Fruit fly (Drosophila melanogaster): Measurements from ENCODE around the gene boi.

boi gene

DNA sequence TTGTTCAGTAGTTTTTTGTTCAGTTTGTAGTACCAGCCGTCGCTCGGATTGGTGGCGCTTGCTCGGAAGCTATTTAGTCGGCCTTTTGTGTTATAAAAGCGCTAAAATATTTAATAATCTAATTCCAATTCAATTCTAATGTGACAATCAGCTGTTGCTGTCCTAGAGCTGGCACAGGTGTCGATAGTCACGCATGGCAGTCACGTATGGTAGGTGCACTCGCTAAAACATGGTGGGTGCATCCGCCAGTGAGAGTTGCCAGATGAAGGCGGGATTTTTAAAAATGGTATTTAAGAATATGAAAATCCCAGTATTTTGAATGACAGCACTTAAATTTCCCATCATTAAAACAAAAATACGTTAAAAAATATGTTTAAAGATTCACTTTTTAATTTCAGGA lies 26.0 kb downstream of the boi start, which contains the start of gene tko (continued):
- TF ChIP-seq Scr (GFP tag; IDR thresholded peaks at IDR 0.05; ENCODE audit: partially characterized antibody) (peak; percentile 90), fd3F (GFP tag; optimal IDR thresholded peaks at IDR 0.05) (no peak), CG2202 (tag; optimal IDR thresholded peaks at IDR 0.05) (no peak), GATAe (GFP tag; conservative IDR thresholded peaks at IDR 0.05) (no peak), Doc3 (GFP tag; IDR thresholded peaks at IDR 0.05; ENCODE audit: partially characterized antibody) (peak; percentile 82), pho (GFP tag; optimal IDR thresholded peaks at IDR 0.05) (peak; percentile 23), Oaz (GFP tag; IDR thresholded peaks at IDR 0.05) (no peak), sob (GFP tag; IDR thresholded peaks at IDR 0.05) (no peak), HmgD (GFP tag; optimal IDR thresholded peaks at IDR 0.05) (peak; percentile 54), Usf (GFP tag; optimal IDR thresholded peaks at IDR 0.05) (no peak), CG30020 (tag; optimal IDR thresholded peaks at IDR 0.05) (no peak), Dll (GFP tag; IDR thresholded peaks at IDR 0.05; ENCODE audit: partially characterized antibody) (peak; percentile 92), CG5245 (GFP tag; optimal IDR thresholded peaks at IDR 0.05) (no peak), CG12071 (GFP tag; optimal IDR thresholded peaks at IDR 0.05) (no peak), esg (GFP tag; conservative IDR thresholded peaks at IDR 0.05) (no peak), unpg (GFP tag; optimal IDR thresholded peaks at IDR 0.05) (no peak), Dek (tag; optimal IDR thresholded peaks at IDR 0.05) (no peak), gfzf (GFP tag; optimal IDR thresholded peaks at IDR 0.05) (peak; percentile 58), HLH54F (GFP tag; optimal IDR thresholded peaks at IDR 0.05) (peak; percentile 25), Bdp1 (GFP tag; optimal IDR thresholded peaks at IDR 0.05) (no peak), Hsf (GFP tag; optimal IDR thresholded peaks at IDR 0.05) (peak; percentile 8), otp (GFP tag; IDR thresholded peaks at IDR 0.05) (no peak), Rx (GFP tag; IDR thresholded peaks at IDR 0.05) (no peak), CG7839 (tag; optimal IDR thresholded peaks at IDR 0.05) (no peak), CG6683 (GFP tag; optimal IDR thresholded peaks at IDR 0.05) (no peak), HLHmδ (GFP tag; optimal IDR thresholded peaks at IDR 0.05) (no peak), E2f1 (GFP tag; IDR thresholded peaks at IDR 0.05) (no peak), aop (GFP tag; IDR thresholded peaks at IDR 0.05) (no peak), Deaf1 (tag; optimal IDR thresholded peaks at IDR 0.05) (no peak), chif (GFP tag; optimal IDR thresholded peaks at IDR 0.05) (no peak), CG10274 (GFP tag; optimal IDR thresholded peaks at IDR 0.05) (no peak), Abd-B (GFP tag; optimal IDR thresholded peaks at IDR 0.05) (no peak), Kr (GFP tag; optimal IDR thresholded peaks at IDR 0.05) (no peak), Nf-YB (GFP tag; optimal IDR thresholded peaks at IDR 0.05) (peak; percentile 10), CG13123 (GFP tag; optimal IDR thresholded peaks at IDR 0.05) (no peak), gro (GFP tag; optimal IDR thresholded peaks at IDR 0.05) (no peak), Bteb2 (GFP tag; optimal IDR thresholded peaks at IDR 0.05) (no peak), zen (tag; optimal IDR thresholded peaks at IDR 0.05) (peak; percentile 70), unc-4 (GFP tag; IDR thresholded peaks at IDR 0.05; ENCODE audit: partially characterized antibody) (peak; percentile 93), caup (GFP tag; optimal IDR thresholded peaks at IDR 0.05; ENCODE audit: severe bottlenecking) (no peak), Ets97D (GFP tag; optimal IDR thresholded peaks at IDR 0.05) (peak; percentile 93), Mes4 (GFP tag; optimal IDR thresholded peaks at IDR 0.05) (no peak), sr (GFP tag; IDR thresholded peaks at IDR 0.05) (no peak), run (tag; optimal IDR thresholded peaks at IDR 0.05) (no peak), sim (GFP tag; IDR thresholded peaks at IDR 0.05) (no peak), dm (GFP tag; optimal IDR thresholded peaks at IDR 0.05) (peak; percentile 71), CG2678 (tag; optimal IDR thresholded peaks at IDR 0.05) (no peak), vfl (GFP tag; optimal IDR thresholded peaks at IDR 0.05) (peak; percentile 31), CG34224 (GFP tag; IDR thresholded peaks at IDR 0.05; ENCODE audit: partially characterized antibody) (peak; percentile 91), lmd (GFP tag; IDR thresholded peaks at IDR 0.05) (no peak), ems (GFP tag; optimal IDR thresholded peaks at IDR 0.05) (peak; percentile 4), CG10462 (GFP tag; optimal IDR thresholded peaks at IDR 0.05) (no peak)

All from whole organism, embryonic.